Worm (Caenorhabditis elegans): Measurements from ENCODE around the gene Y57A10A.27.

- TF ChIP-seq nfya-1 (tag; optimal IDR thresholded peaks at IDR 0.05) (no peak), dmd-4 (tag; optimal IDR thresholded peaks at IDR 0.05; ENCODE audit: borderline replicate concordance) (no peak), unc-86 (tag; optimal IDR thresholded peaks at IDR 0.05) (no peak), sox-4 (tag; optimal IDR thresholded peaks at IDR 0.05) (no peak), eyg-1 (tag; optimal IDR thresholded peaks at IDR 0.05) (no peak), K02D7.2 (tag; optimal IDR thresholded peaks at IDR 0.05) (no peak), tbx-2 (tag; optimal IDR thresholded peaks at IDR 0.05) (no peak), pha-4 (tag; optimal IDR thresholded peaks at IDR 0.05) (no peak), fkh-10 (GFP tag; optimal IDR thresholded peaks at IDR 0.05) (no peak), sdc-2 (tag; optimal IDR thresholded peaks at IDR 0.05) (no peak), elt-2 (tag; optimal IDR thresholded peaks at IDR 0.05) (no peak), tbx-7 (tag; optimal IDR thresholded peaks at IDR 0.05) (no peak), T23F11.4 (GFP tag; optimal IDR thresholded peaks at IDR 0.05) (no peak), ceh-34 (tag; optimal IDR thresholded peaks at IDR 0.05) (no peak)
These were observed at the start of gene Y57A10A.27 for ce11 chrII:12274944-12275343.
